Worm (Caenorhabditis elegans) whole organism, L4/young adult: ENCODE results near the gene hrg-7.

Experiments used
- W03F9.2 ChIP-seq: fragments of 150-350 bp; optimal IDR thresholded peaks from 2 replicates; lab custom pipeline; 2014; ENCODE audit warnings: missing biosample characterization, missing genetic modification characterization
- dao-5 ChIP-seq: sonication (generic microtip); optimal IDR thresholded peaks from 2 replicates; lab custom pipeline; 2016; ENCODE audit warnings: missing genotype, missing genetic modification characterization, moderate library complexity, missing compliant biosample characterization
- him-1 ChIP-seq: sonication (generic microtip); optimal IDR thresholded peaks from 2 replicates; lab custom pipeline; 2016; ENCODE audit warnings: missing genotype, missing genetic modification reagents, missing genetic modification characterization, missing compliant biosample characterization

The hrg-7 gene

DNA sequence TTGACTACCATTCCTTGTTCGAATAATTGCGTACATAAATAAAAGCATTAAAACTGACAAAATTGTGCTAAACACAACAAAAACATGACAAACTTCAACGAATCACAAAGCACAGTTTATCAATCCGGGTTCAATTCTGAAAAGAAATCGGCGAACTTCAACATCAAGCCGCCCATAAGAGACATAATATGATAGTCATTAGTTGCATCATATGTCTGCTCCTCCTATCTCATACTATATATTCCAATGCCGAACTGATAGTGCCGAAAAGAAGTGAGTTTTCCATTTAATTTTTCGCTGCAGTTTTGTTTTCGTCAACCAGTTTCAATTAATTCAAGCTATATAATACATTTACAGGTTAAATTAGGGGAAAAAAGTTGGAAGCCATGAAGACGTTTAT is at the start of gene hrg-7:
Gene hrg-7 (plus strand): TSS at position 358 of the 400 bp plus-strand sequence.
- no peak for TF ChIP-seq W03F9.2 (tag; lab: Kevin White, UChicago)
- TF ChIP-seq dao-5 (tag; lab: Kevin White, UChicago), result no peak
- no peak for TF ChIP-seq him-1 (tag; lab: Kevin White, UChicago)

DNA sequence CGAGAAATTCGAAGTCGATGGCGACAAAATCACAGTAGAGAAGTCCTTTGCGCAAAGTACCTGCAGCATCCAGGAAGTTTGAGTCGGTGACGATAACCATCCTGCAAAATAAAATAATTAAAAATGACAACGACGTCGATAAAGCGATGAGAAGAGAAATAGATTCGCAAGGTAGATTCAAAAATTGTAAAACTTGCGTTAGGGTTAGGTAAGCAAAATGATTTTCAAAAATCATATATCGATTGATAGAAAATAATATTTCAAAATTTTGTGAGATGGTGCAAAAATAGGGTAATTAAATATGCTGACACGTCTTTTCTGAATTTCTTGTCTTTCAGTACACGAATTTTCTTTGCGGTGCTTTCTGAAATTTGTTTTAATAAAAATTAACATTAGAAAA is 46.7 kb upstream of the hrg-7 start, which contains the start of gene parn-1:
Gene parn-1 (minus strand): TSS at position 101 of the 400 bp plus-strand sequence.
- TF ChIP-seq dao-5 (tag; lab: Kevin White, UChicago), result no peak
- TF ChIP-seq him-1 (tag; lab: Kevin White, UChicago), result no peak
- TF ChIP-seq W03F9.2 (tag; lab: Kevin White, UChicago), result no peak

DNA sequence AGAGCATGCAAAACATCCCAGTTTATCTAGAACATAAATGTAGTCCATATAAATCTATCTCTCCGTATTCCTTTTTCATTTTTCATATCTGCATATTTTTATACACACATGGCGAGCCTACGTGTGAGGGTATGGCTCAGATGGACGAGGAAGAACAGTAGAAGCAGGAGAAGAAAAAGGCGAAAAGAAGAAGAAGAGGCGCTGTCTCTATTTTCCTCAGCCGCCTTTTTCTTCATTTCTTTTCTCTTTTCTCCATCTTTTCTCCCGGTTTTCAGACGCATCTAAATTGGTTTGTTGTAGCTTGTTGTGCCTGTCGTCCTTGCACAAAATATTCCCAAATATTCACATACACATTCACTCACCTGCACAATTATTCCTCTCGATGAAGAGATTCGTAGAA is 45.9 kb upstream of the hrg-7 start, which contains the start of gene K10C8.4:
Gene K10C8.4 (plus strand): TSS at position 301 of the 400 bp plus-strand sequence.
- TF ChIP-seq him-1 (tag; lab: Kevin White, UChicago) (no peak), dao-5 (tag; lab: Kevin White, UChicago) (no peak), W03F9.2 (tag; lab: Kevin White, UChicago) (no peak)

DNA sequence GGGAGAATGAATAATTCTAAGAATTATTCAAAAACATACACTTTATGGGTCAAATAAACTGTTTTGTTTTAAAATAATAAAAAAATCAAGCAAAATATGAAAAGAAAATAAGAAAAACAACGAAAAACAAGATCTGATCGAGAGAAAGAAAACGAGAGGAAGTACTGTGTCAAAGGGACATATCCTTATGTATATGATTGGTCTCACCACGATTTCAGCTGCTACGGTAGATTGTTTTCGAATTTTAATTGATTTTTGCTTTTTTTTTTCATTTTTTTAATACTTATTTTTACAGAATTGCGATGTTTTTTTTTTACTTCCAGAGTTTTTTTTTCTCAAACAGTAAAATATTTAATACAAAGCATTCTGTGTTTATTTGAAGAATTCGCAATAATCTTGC is 45.1 kb upstream of the hrg-7 start:
- TF ChIP-seq him-1 (tag; lab: Kevin White, UChicago), result no peak
- TF ChIP-seq W03F9.2 (tag; lab: Kevin White, UChicago), result peak; percentile 62

DNA sequence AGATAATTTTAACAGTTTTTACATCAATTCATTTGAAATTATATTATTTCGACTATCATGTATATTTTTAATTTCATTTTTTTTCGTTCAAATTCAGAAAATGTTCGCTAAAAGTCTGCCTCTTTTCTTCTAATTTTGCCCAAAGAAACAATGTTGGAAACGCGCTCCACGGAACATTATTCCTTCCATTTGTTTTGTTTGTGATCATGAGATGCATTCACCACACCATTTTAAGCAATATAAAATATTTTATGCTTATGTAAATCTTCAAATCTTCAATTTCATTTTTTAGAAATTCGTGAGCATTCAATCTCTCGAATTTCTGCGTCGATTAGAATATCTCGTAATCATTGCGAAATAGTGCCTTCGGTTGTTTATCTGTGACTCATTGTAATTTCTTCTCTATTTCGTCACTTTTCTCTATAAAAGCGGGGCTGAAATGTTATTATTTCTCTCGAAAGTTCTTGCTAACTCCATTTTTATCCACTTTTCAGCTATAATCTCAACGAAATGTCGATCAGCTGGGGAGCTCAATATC is 44.4 kb upstream of the hrg-7 start, which contains the start of gene istr-1:
Gene istr-1 (plus strand): TSS at position 495 of the 538 bp plus-strand sequence.
- TF ChIP-seq dao-5 (tag; lab: Kevin White, UChicago), result no peak
- TF ChIP-seq him-1 (tag; lab: Kevin White, UChicago), result no peak
- TF ChIP-seq W03F9.2 (tag; lab: Kevin White, UChicago), result no peak

DNA sequence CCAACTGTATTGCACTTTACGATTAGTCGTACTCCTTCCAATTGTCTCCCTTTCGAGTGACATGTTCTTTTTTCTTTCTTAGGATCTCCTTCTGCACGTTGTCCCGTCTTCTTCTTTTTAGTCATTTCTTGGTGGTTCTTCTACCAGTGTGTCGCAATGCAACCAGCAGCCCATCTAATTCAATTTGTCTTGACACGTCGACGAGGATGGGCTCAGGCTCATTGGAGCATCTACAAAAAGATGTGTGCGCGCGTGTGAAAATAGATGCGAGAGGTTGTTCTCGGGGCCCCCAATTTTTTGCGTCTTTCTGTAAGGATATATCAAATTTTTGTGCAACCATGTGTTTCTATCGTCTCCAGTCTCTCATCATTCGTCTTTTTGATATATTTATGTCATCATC is 40.2 kb upstream of the hrg-7 start:
- no peak for TF ChIP-seq dao-5 (tag; lab: Kevin White, UChicago)
- TF ChIP-seq him-1 (tag; lab: Kevin White, UChicago), result no peak
- no peak for TF ChIP-seq W03F9.2 (tag; lab: Kevin White, UChicago)

DNA sequence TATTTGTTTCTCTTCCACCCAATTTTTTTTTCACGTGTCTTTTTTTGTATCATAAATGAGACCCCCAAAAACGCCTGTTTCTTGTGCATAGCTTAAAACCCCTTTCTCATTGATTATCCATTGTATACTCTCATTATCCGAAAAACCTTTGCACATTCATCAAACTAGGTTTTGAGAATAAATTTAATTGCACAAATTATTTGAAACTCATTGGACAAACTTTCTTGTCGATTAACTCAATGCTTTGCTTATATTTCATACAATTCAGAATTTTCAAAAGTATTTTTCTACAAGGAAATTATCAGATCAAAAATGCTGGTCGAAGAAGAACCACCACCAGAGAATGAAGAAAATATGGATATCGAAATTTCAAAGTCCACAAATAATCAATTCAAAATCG is 37.8 kb upstream of the hrg-7 start, which contains the start of gene R11D1.1:
Gene R11D1.1 (plus strand): TSS at position 301 of the 400 bp plus-strand sequence.
- no peak for TF ChIP-seq W03F9.2 (tag; lab: Kevin White, UChicago)
- TF ChIP-seq him-1 (tag; lab: Kevin White, UChicago), result no peak
- no peak for TF ChIP-seq dao-5 (tag; lab: Kevin White, UChicago)

DNA sequence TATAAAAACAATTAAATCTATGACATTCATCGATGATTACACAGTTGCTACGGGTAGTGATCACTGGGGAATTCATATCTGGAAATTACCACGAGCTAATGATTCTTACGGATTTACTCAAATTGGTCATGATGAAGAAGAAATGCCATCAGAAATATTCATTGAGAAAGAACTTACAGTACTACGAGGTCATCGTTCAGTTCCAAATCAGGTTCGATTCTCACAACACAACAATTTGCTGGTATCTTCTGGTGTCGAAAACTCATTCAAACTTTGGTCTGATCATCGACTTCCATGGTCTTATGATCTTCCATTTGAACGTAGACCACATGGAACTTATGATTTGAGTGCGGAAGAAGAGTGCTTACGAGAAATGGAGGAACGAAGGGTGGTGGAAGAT is 35.3 kb upstream of the hrg-7 start:
- TF ChIP-seq W03F9.2 (tag; lab: Kevin White, UChicago), result no peak
- no peak for TF ChIP-seq him-1 (tag; lab: Kevin White, UChicago)

DNA sequence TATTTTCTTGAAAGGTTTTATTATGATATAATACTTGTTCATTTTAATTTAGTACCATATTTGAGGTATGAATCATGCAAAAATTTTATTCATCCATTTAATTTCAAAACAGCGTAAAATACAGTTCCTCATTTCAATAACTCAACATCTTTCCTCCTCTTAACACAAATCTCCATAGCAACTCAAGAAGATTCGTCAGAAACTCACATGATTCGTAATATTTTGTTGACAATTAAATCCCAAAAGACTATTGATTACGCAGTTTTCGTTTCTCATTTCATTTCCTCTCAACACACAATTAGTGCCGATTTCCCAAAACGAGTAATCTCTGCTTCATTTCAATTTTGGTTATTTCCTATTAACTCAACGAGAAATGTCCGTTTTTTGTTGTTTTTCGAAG is 33.5 kb upstream of the hrg-7 start, which contains the start of gene R11D1.2:
Gene R11D1.2 (plus strand): TSS at position 301 of the 400 bp plus-strand sequence.
- no peak for TF ChIP-seq W03F9.2 (tag; lab: Kevin White, UChicago)
- TF ChIP-seq dao-5 (tag; lab: Kevin White, UChicago), result no peak
- TF ChIP-seq him-1 (tag; lab: Kevin White, UChicago), result no peak

DNA sequence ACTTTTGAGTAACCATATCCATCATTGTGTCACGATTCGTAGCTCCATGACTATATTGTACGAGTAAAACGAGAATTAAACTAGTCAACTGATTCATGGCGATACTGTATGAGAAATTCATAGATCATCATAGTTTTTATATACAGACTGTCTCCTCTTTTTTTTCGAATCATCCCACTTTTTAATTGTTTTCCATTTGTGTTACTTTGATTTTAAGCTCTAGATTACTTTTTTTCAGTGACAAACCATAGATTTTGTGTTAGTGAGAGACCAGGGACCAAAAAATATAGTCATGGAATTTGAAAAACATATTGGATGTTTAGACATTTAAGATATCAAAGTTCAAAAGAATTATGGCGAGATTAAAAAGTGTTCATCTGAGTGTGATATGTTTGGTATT is 29.8 kb upstream of the hrg-7 start, which contains the start of gene R11D1.3:
Gene R11D1.3 (minus strand): TSS at position 101 of the 400 bp plus-strand sequence.
- no peak for TF ChIP-seq dao-5 (tag; lab: Kevin White, UChicago)
- no peak for TF ChIP-seq him-1 (tag; lab: Kevin White, UChicago)
- no peak for TF ChIP-seq W03F9.2 (tag; lab: Kevin White, UChicago)

DNA sequence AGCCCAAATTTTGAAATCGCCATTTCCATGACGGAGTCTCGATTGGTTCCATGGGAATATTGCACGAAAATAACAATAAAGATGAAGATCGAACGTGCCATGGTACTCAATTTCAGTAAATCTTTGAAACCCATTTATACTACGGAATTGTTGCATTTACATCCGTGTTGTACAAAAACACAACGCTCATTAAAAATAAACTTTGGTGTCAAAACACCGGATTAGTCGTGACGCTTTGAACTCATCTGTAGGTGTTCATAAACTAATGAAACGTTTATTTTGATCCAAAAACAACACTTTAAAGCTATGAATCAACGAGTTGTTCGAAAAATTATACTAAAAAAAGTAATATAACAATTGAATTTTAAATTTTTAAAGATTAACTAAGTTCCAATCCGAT is 27.7 kb upstream of the hrg-7 start, which contains the start of gene R11D1.4:
Gene R11D1.4 (minus strand): TSS at position 101 of the 400 bp plus-strand sequence.
- TF ChIP-seq W03F9.2 (tag; lab: Kevin White, UChicago) (no peak), dao-5 (tag; lab: Kevin White, UChicago) (no peak), him-1 (tag; lab: Kevin White, UChicago) (no peak)

DNA sequence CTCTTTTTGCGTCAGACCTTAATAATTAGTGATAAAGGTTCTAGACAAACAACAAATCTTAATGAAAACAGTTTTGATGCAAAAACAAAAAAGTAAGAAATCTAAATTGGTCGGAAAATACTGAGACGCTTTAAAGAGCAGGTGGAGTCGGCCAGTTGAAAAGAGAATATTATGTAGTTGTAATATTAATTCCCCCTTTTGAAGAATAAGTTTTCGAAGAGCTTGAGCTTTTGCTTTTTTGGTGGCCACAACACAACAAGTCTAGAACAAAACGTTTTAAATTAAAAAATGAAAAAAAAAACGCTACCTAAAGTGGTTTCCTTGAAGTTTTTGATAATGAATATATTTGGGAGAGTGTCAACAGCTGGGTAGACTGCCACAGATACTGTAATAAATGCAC is 25.4 kb upstream of the hrg-7 start, which contains the start of gene str-178:
Gene str-178 (minus strand): TSS at position 101 of the 400 bp plus-strand sequence.
- no peak for TF ChIP-seq dao-5 (tag; lab: Kevin White, UChicago)
- TF ChIP-seq W03F9.2 (tag; lab: Kevin White, UChicago), result no peak
- TF ChIP-seq him-1 (tag; lab: Kevin White, UChicago), result no peak

DNA sequence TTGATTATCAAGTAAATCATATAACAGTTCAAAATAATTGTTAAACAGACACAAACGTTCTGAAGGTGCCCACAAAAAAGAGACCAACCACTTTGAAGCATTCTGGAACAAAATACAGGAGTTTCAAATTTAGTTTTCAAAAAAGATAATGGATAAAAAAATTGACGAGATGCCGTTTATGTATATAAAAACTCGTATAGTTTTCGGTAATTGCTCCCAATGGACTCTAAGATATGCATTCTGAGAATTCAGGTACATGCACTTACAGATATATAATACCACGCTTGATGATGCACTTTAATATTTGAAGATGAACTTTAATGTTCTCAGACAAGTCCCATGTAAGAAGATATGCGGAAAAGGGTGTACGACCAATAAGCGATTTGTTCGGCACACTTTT is 23.2 kb upstream of the hrg-7 start, which contains the start of gene str-181:
Gene str-181 (minus strand): TSS at position 101 of the 400 bp plus-strand sequence.
- TF ChIP-seq him-1 (tag; lab: Kevin White, UChicago), result no peak
- TF ChIP-seq dao-5 (tag; lab: Kevin White, UChicago), result no peak
- no peak for TF ChIP-seq W03F9.2 (tag; lab: Kevin White, UChicago)

DNA sequence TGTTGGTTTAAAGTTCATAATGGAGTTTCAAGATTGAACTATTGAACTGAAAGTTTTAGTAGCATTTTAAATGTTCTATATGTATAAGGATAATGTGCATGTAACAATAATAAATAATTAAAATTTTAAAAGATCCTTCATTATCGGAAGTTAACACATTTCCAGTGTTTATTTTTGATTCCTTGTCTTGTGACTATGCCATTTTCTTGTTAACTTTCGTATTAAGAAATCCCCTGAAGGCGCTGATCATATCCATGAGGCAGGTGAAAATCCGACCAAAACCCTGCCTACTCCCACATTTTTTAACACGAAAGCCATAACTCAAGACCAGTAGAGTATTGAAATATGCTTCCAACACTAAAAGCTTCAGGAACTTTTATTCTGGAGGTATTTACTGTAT is 22.1 kb upstream of the hrg-7 start, which contains the start of gene R11D1.7:
Gene R11D1.7 (plus strand): TSS at position 301 of the 400 bp plus-strand sequence.
- TF ChIP-seq W03F9.2 (tag; lab: Kevin White, UChicago) (no peak), dao-5 (tag; lab: Kevin White, UChicago) (no peak), him-1 (tag; lab: Kevin White, UChicago) (no peak)
